Worm (Caenorhabditis elegans): ENCODE measurements around the gene ugt-36.

DNA sequence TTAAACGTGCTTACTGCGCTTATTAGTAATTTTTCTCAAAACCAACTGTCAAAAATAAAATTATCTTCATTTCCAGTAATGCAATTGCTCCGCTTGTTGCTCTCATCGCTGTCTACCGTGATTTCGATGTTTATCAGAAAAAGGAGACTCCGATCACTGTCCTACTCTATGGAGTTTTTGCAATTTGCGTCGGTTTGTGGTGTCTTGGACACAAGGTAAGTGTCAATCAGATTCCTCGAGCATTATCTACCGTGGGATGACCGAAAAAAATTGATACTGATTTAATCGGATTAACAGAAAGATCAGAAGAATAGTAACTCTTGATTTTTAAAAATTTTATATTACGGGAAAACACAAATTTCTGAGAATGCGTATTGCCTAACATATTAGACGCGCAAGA is 20.5 kb downstream of the ugt-36 start:
- TF ChIP-seq sea-1 (GFP tag; conservative IDR thresholded peaks at IDR 0.05) (no peak), hmg-4 (GFP tag; optimal IDR thresholded peaks at IDR 0.05) (no peak)
